Worm (Caenorhabditis elegans): ENCODE data around the gene iscu-1.

iscu-1 gene

DNA sequence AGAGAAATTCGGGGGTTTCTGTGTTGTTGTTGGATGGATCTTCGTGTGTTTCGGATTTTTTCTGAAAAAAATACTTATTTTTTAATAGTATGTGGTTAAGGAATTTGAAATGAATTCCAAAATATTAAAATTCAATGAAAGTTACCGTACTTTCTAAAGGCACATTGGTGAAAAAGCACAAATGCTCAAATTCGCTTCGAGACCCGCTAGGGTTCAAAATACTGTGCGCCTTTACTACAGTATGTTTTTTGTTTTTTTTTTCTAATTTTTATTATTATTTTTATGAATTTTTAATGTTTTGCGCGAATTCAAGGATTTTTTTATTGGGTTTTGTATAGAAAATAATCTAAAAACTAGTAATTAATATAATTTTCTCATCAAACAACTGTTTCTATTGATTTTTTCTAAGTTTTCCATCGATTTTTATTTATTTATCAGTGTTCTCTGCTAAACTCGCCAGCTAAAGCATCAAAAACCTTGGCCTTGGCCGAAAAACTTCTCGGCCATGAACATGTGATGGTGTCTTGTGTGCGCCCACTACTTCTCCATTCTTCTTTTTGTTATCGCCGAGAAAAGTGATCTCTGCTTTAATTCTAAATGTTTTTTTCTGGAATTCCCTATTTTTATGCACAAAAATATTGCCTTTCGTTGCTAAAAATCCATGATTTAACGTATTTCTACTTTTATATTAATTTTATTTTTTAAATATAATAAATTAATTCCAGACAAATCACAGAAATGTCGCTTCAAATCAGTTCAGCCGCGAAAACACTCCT is at the start of gene iscu-1:
Gene iscu-1, plus strand, starts transcription at position 726 of the 776 bp plus-strand sequence.
- TF ChIP-seq nhr-43 (tag; optimal IDR thresholded peaks at IDR 0.05; ENCODE audit: poor library complexity, severe bottlenecking) = no peak
- TF ChIP-seq nhr-77 (tag; optimal IDR thresholded peaks at IDR 0.05) = no peak
- TF ChIP-seq fos-1 (tag; optimal IDR thresholded peaks at IDR 0.05) = no peak
- TF ChIP-seq ama-1 (optimal IDR thresholded peaks at IDR 0.05) = peak; percentile 30
- TF ChIP-seq ceh-9 (tag; optimal IDR thresholded peaks at IDR 0.05) = no peak
- TF ChIP-seq eor-1 (tag; optimal IDR thresholded peaks at IDR 0.05) = no peak
- no peak for TF ChIP-seq elt-1 (tag; optimal IDR thresholded peaks at IDR 0.05)
- TF ChIP-seq nhr-25 (tag; optimal IDR thresholded peaks at IDR 0.05) = peak; percentile 20
- no peak for TF ChIP-seq fkh-10 (GFP tag; optimal IDR thresholded peaks at IDR 0.05)
- TF ChIP-seq ceh-82 (tag; optimal IDR thresholded peaks at IDR 0.05) = no peak
- TF ChIP-seq ztf-11 (tag; optimal IDR thresholded peaks at IDR 0.05) = no peak
- TF ChIP-seq nhr-28 (tag; optimal IDR thresholded peaks at IDR 0.05) = no peak
- TF ChIP-seq pqm-1 (tag; optimal IDR thresholded peaks at IDR 0.05) = no peak
- no peak for TF ChIP-seq elt-3 (tag; optimal IDR thresholded peaks at IDR 0.05)
- peak; percentile 22 for TF ChIP-seq nhr-23 (tag; optimal IDR thresholded peaks at IDR 0.05)
- no peak for TF ChIP-seq snpc-4 (tag; optimal IDR thresholded peaks at IDR 0.05)
- TF ChIP-seq zag-1 (tag; optimal IDR thresholded peaks at IDR 0.05) = no peak
- no peak for TF ChIP-seq nhr-12 (tag; optimal IDR thresholded peaks at IDR 0.05)
- TF ChIP-seq mml-1 (tag; optimal IDR thresholded peaks at IDR 0.05) = no peak
- TF ChIP-seq nfya-1 (tag; optimal IDR thresholded peaks at IDR 0.05; ENCODE audit: insufficient read depth) = peak; percentile 77
- peak; percentile 51 for TF ChIP-seq elt-2 (tag; optimal IDR thresholded peaks at IDR 0.05)
- TF ChIP-seq fkh-2 (tag; optimal IDR thresholded peaks at IDR 0.05) = no peak
- no peak for TF ChIP-seq nhr-67 (tag; optimal IDR thresholded peaks at IDR 0.05)
- TF ChIP-seq jun-1 (tag; optimal IDR thresholded peaks at IDR 0.05) = no peak
- no peak for TF ChIP-seq ceh-16 (tag; optimal IDR thresholded peaks at IDR 0.05)
- TF ChIP-seq lin-15B (tag; optimal IDR thresholded peaks at IDR 0.05) = peak; percentile 77
- peak; percentile 30 for TF ChIP-seq hmg-11 (tag; optimal IDR thresholded peaks at IDR 0.05)
- no peak for TF ChIP-seq nhr-11 (tag; optimal IDR thresholded peaks at IDR 0.05)
- no peak for TF ChIP-seq daf-12 (tag; optimal IDR thresholded peaks at IDR 0.05)
- peak; percentile 62 for TF ChIP-seq pha-4 (tag; optimal IDR thresholded peaks at IDR 0.05)
- TF ChIP-seq ceh-28 (tag; optimal IDR thresholded peaks at IDR 0.05) = peak; percentile 45
- no peak for TF ChIP-seq skn-1 (tag; optimal IDR thresholded peaks at IDR 0.05)
- no peak for TF ChIP-seq R02D3.7 (tag; optimal IDR thresholded peaks at IDR 0.05)
- no peak for TF ChIP-seq ZK546.5 (tag; optimal IDR thresholded peaks at IDR 0.05)
- TF ChIP-seq ztf-4 (tag; optimal IDR thresholded peaks at IDR 0.05) = no peak
- no peak for TF ChIP-seq unc-62 (GFP tag; optimal IDR thresholded peaks at IDR 0.05)
- TF ChIP-seq unc-39 (tag; optimal IDR thresholded peaks at IDR 0.05) = no peak
- no peak for TF ChIP-seq nhr-237 (tag; optimal IDR thresholded peaks at IDR 0.05)
- no peak for TF ChIP-seq egl-5 (tag; optimal IDR thresholded peaks at IDR 0.05)
- no peak for TF ChIP-seq lsy-12 (tag; optimal IDR thresholded peaks at IDR 0.05)

DNA sequence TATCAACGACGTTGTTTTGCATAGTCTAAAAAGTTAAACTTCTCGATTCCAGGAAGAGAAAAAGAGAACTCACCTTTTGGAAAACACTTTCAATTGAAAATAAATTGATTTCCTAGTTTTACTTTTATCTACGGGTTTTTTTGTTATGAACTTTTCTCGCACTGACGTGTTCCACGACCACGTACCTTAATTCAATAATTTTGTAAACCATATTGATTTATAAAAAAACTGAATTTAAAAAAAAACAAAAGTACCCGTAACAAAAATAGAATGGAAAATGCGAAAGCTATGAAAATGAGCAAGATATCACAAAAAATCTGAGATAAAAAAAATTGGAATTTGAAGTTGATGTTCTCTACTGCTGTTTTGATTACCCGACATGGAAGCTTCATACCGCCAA is 41.5 kb upstream of the iscu-1 start, which contains the start of gene C47A4.3:
Gene C47A4.3, minus strand, starts transcription at position 101 of the 400 bp plus-strand sequence.
- no peak for TF ChIP-seq nhr-25 (tag; optimal IDR thresholded peaks at IDR 0.05)
- no peak for TF ChIP-seq nhr-23 (tag; optimal IDR thresholded peaks at IDR 0.05)
- no peak for TF ChIP-seq nhr-77 (tag; optimal IDR thresholded peaks at IDR 0.05)
- no peak for TF ChIP-seq elt-2 (tag; optimal IDR thresholded peaks at IDR 0.05)
- TF ChIP-seq unc-62 (GFP tag; optimal IDR thresholded peaks at IDR 0.05) = no peak
- TF ChIP-seq sea-2 (GFP tag; optimal IDR thresholded peaks at IDR 0.05) = no peak
- no peak for TF ChIP-seq ZK546.5 (tag; optimal IDR thresholded peaks at IDR 0.05)
- no peak for TF ChIP-seq tbx-2 (tag; optimal IDR thresholded peaks at IDR 0.05)
- TF ChIP-seq mml-1 (tag; optimal IDR thresholded peaks at IDR 0.05) = no peak
- TF ChIP-seq elt-1 (tag; optimal IDR thresholded peaks at IDR 0.05) = no peak
- no peak for TF ChIP-seq fkh-10 (GFP tag; optimal IDR thresholded peaks at IDR 0.05)
